Worm (Caenorhabditis elegans) whole organism, mixed stage, embryonic: Measurements from ENCODE around the gene T13C5.10.

Source experiments
- ceh-43 ChIP-seq: fragments of 200-800 bp; sonication (Bioruptor generic); optimal IDR thresholded peaks from 2 replicates; lab custom pipeline; 2018; ENCODE audit warnings: mild to moderate bottlenecking, missing genetic modification characterization, moderate library complexity, missing compliant biosample characterization
- elt-1 ChIP-seq: sonication (generic microtip); optimal IDR thresholded peaks from 2 replicates; lab custom pipeline; 2017; ENCODE audit warnings: missing genetic modification characterization, mild to moderate bottlenecking, missing compliant biosample characterization, antibody characterized with exemption, moderate library complexity, borderline replicate concordance; ENCODE audit not compliant: insufficient read depth
- lsy-2 ChIP-seq: fragments of 150-350 bp; optimal IDR thresholded peaks from 2 replicates; lab custom pipeline; 2014; ENCODE audit warnings: missing biosample characterization, missing genetic modification characterization
- nhr-12 ChIP-seq: fragments of 150-350 bp; optimal IDR thresholded peaks from 2 replicates; lab custom pipeline; 2014; ENCODE audit warnings: missing biosample characterization, missing genetic modification characterization
- unc-62 ChIP-seq: fragments of 150-350 bp; optimal IDR thresholded peaks from 2 replicates; lab custom pipeline; 2014; ENCODE audit warnings: missing biosample characterization, missing genetic modification reagents, missing genetic modification characterization

- TF ChIP-seq lsy-2 (tag; lab: Kevin White, UChicago): no peak
- TF ChIP-seq nhr-12 (tag; lab: Kevin White, UChicago): no peak
- no peak for TF ChIP-seq elt-1 (tag; lab: Kevin White, UChicago)
- TF ChIP-seq ceh-43 (GFP tag; lab: Kevin White, UChicago): no peak
- no peak for TF ChIP-seq unc-62 (GFP tag; lab: Kevin White, UChicago)
Measured at ce11 chrX:6138243-6138642, 49.7 kb upstream of the T13C5.10 start, which contains the start of gene Y72A10A.1.
